Fruit fly (Drosophila melanogaster) ovary, adult (tissue): ENCODE measurements around the gene natalisin.
A peak's percentile ranks its signal among the peaks of the same experiment; 100 is the strongest.

Experiments
- CG17801 ChIP-seq: fragments of 200-800 bp; optimal IDR thresholded peaks from 2 replicates; lab custom pipeline; 2019; ENCODE audit warnings: missing biosample characterization, mild to moderate bottlenecking, missing genetic modification characterization, moderate library complexity; ENCODE audit not compliant: partially characterized antibody

natalisin gene

dm6 chr3R:14418293-14418692, at the start of gene natalisin:
Gene natalisin (plus strand): TSS chr3R:14418593.
- TF ChIP-seq CG17801 (GFP tag; lab: Kevin White, UChicago), result no peak

- TF ChIP-seq CG17801 (GFP tag; lab: Kevin White, UChicago), result peak; percentile 45
These were observed 48.8 kb upstream of the natalisin start for dm6 chr3R:14369481-14370198.

dm6 chr3R:14370199-14370933, 48.0 kb upstream of the natalisin start:
- TF ChIP-seq CG17801 (GFP tag; lab: Kevin White, UChicago), result peak; percentile 66

DNA sequence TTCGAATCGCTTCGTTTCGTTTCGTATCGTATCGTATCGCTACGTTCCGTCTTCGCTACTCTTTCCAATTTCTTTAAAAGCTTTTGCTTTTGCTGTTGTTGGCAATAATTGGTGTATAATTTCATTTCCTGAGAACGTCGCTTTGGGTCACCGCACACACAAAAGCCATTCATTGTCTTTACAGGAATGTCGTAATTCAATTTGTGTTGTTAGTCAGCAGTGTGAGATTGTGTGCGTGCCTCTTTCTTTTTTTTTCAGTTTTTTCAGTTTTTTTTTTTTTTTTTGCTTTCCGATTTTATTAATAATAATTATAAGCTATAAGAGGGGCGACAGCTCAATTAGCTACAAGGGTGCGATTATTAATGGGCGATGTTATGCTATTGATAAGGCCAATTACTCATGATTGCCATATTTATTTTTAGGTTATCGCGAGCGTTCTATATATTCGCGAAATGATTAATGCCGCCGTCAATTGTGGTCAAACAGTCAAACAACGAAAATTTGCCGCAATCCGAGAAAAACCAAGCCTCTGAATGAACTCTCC, 47.2 kb upstream of the natalisin start:
- no peak for TF ChIP-seq CG17801 (GFP tag; lab: Kevin White, UChicago)

dm6 chr3R:14372815-14373191, 45.6 kb upstream of the natalisin start, which contains the start of gene NK7.1:
Gene NK7.1 (minus strand): TSS chr3R:14372951.
- TF ChIP-seq CG17801 (GFP tag; lab: Kevin White, UChicago), result no peak

dm6 chr3R:14373192-14373827, 45.1 kb upstream of the natalisin start:
- no peak for TF ChIP-seq CG17801 (GFP tag; lab: Kevin White, UChicago)

DNA sequence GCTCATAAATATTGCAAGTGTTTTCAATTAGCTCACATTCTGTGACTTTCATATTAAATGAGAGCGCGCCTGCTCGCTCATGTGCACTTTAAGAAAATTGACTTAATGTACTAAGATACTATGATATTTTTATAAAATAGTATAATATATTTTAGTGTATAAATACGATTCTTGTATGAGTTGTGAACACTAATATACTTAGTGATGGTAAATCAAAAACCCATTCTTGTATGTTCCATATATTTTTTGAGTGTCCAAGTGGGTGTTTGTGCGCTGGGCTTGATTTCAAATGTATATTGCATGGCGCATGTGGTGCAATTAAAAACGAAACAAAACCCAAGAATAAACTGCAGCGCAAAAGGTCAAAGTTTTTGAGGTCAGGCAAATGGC, 44.6 kb upstream of the natalisin start:
- no peak for TF ChIP-seq CG17801 (GFP tag; lab: Kevin White, UChicago)

dm6 chr3R:14381599-14381998, 36.8 kb upstream of the natalisin start, which contains the start of gene soti:
Gene soti (minus strand): TSS chr3R:14381699.
- no peak for TF ChIP-seq CG17801 (GFP tag; lab: Kevin White, UChicago)

DNA sequence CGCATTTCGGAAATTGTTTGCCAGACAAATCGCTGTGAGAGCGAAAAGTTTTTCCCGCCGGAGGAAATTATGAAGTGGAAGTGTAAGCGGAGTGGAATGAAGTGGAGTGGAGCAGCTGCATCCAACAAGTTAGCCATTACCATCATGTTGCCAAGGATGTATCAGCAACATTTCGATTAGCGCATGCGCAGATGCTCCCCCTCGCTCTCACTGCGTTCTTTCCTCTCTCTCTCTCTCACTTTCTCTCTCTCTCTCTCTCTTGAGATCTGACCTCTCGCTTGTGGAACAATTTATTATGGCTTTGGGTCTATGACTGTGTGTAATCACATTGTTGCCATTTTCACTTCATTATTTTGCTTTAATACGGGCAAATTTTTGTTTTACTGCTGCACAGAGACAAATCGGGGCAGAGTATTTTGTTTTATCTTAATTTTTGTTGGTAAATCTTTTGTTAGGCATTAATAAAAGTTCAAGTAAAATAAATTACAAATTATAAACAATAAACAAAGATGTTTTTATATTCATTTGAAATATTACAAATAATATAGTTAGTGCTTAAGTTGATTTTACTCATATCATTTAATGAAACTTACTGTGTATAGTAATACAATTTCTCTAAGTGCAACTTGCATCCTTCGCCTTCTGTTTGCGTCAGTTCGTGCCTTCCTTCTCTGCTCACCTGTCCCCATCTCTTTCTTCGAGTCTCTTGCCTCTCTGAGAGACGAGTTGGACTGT, 35.9 kb upstream of the natalisin start:
- TF ChIP-seq CG17801 (GFP tag; lab: Kevin White, UChicago), result peak; percentile 71

dm6 chr3R:14384502-14384901, 33.9 kb upstream of the natalisin start:
- no peak for TF ChIP-seq CG17801 (GFP tag; lab: Kevin White, UChicago)

DNA sequence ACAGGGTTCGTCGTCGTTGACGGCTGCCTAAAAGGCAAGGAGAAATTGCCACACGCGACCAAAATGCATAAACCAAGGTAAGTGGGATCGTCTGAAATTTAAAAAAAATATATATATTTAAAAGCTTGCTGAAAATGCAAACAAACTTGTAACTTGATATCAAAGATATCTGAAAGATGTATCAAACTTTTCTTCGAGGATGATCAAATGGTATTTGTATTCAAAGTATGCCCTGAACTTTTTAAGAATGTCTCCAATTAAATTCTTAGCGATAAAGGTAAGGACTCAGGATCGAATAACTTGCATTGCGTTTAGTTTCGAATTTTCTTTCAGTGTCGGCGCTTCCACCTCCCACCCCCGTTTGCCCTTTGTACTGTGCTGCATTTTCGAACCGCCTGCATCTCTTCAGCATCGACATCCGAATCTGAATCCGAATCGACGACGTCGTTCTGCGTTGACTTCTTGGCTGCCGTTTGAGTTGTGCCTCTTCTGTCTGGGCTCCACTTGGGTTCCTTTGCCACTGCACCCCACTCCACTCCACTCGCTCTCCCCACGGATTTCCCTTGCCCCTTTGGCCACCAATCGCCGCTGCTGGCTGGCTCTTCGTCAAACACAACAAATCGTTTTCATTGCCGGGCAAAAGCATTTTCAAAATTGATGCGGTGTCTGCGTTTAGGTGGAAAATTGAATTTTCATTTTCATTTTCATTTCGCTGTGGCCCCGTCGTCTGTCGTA, 32.1 kb upstream of the natalisin start:
- TF ChIP-seq CG17801 (GFP tag; lab: Kevin White, UChicago), result no peak

- no peak for TF ChIP-seq CG17801 (GFP tag; lab: Kevin White, UChicago)
These were observed 30.6 kb upstream of the natalisin start for dm6 chr3R:14387840-14388239.

dm6 chr3R:14389258-14389657, 29.1 kb upstream of the natalisin start:
- no peak for TF ChIP-seq CG17801 (GFP tag; lab: Kevin White, UChicago)

DNA sequence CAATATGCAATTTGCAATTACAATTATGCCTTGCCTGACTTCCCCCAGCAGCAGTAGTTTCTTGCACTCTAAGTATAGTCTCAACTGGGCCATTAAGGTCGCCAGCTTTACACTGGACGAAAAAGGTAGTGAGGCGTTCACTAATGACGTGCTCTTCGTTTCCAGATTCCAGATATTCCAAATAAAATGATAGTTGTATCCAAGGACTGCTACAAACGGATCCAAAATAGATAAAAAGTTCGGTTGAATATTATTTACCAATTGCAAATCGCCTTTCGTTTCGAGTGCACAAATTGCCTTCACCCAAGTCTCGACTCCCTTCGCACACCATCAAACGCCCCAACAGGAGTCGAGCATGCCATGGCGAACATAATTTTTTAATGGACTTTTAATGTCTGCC, 27.9 kb upstream of the natalisin start:
- no peak for TF ChIP-seq CG17801 (GFP tag; lab: Kevin White, UChicago)
